Fruit fly (Drosophila melanogaster): ENCODE data around the gene Ir62a.

- TF ChIP-seq Atf-2 (GFP tag; optimal IDR thresholded peaks at IDR 0.05) (no peak), maf-S (GFP tag; optimal IDR thresholded peaks at IDR 0.05) (no peak), CG10321 (GFP tag; IDR thresholded peaks at IDR 0.05) (no peak), her (GFP tag; optimal IDR thresholded peaks at IDR 0.05) (no peak), wdn (GFP tag; IDR thresholded peaks at IDR 0.05) (no peak), H15 (GFP tag; IDR thresholded peaks at IDR 0.05) (no peak), chm (GFP tag; IDR thresholded peaks at IDR 0.05) (no peak), fru (optimal IDR thresholded peaks at IDR 0.05) (no peak), Poxn (GFP tag; IDR thresholded peaks at IDR 0.05) (no peak), Hsf (GFP tag; optimal IDR thresholded peaks at IDR 0.05) (no peak)
Observed at dm6 chr3L:1533699-1534431, 2.8 kb upstream of the Ir62a start, which contains the start of gene Iml1.
